Fruit fly (Drosophila melanogaster) whole organism, prepupa: ENCODE measurements around the gene PAPLA1.

ENCODE experiments used
- Blimp-1 ChIP-seq: fragments of 200-800 bp; sonication (Bioruptor generic); optimal IDR thresholded peaks from 3 replicates; lab custom pipeline; 2017; ENCODE audit warnings: missing biosample characterization, missing genetic modification characterization, mild to moderate bottlenecking, moderate library complexity, missing genetic modification reagents
- CG10669 ChIP-seq: fragments of 200-800 bp; sonication (Bioruptor generic); optimal IDR thresholded peaks from 3 replicates; lab custom pipeline; 2018; ENCODE audit warnings: missing biosample characterization, mild to moderate bottlenecking, missing genetic modification characterization, moderate library complexity
- CG11294 ChIP-seq: fragments of 200-800 bp; sonication (Bioruptor generic); IDR thresholded peaks from 2 replicates; pipeline ENCODE4 v1.3.6; 2022; ENCODE audit warnings: missing biosample characterization, missing genetic modification characterization
- CG11762 ChIP-seq: fragments of 200-800 bp; sonication (Bioruptor generic); optimal IDR thresholded peaks from 3 replicates; lab custom pipeline; 2016; ENCODE audit warnings: missing biosample characterization, missing genetic modification characterization; ENCODE audit not compliant: insufficient read depth
- CG11902 ChIP-seq: fragments of 200-800 bp; sonication (Bioruptor generic); optimal IDR thresholded peaks from 3 replicates; lab custom pipeline; 2016; ENCODE audit warnings: missing biosample characterization, missing genetic modification characterization
- CG15336 ChIP-seq: fragments of 200-800 bp; sonication (Bioruptor generic); IDR thresholded peaks from 2 replicates; pipeline ENCODE4 v1.3.6; 2022; ENCODE audit warnings: missing biosample characterization, missing genetic modification characterization
- CG1621 ChIP-seq: fragments of 200-800 bp; sonication (Bioruptor generic); optimal IDR thresholded peaks from 3 replicates; lab custom pipeline; 2018; ENCODE audit warnings: missing biosample characterization, mild to moderate bottlenecking, missing genetic modification characterization
- CG16779 ChIP-seq: fragments of 200-800 bp; sonication (Bioruptor generic); optimal IDR thresholded peaks from 3 replicates; lab custom pipeline; 2017; ENCODE audit warnings: missing biosample characterization, mild to moderate bottlenecking, missing genetic modification characterization
- CG3032 ChIP-seq: fragments of 200-800 bp; optimal IDR thresholded peaks from 2 replicates; lab custom pipeline; 2019; ENCODE audit warnings: missing biosample characterization, mild to moderate bottlenecking, missing genetic modification characterization, moderate library complexity
- CG32006 ChIP-seq: fragments of 200-800 bp; sonication (Bioruptor generic); optimal IDR thresholded peaks from 3 replicates; lab custom pipeline; 2017; ENCODE audit warnings: missing biosample characterization, mild to moderate bottlenecking, missing genetic modification characterization
- CG3919 ChIP-seq: fragments of 200-800 bp; sonication (Bioruptor generic); optimal IDR thresholded peaks from 3 replicates; lab custom pipeline; 2016; ENCODE audit warnings: missing biosample characterization, missing genetic modification characterization
- CG4318 ChIP-seq: fragments of 200-800 bp; sonication (Bioruptor generic); optimal IDR thresholded peaks from 3 replicates; lab custom pipeline; 2017; ENCODE audit warnings: missing biosample characterization, mild to moderate bottlenecking, missing genetic modification characterization
- CG6163 ChIP-seq: fragments of 200-800 bp; sonication (Bioruptor generic); IDR thresholded peaks from 3 replicates; pipeline ENCODE4 v1.3.6; 2022; ENCODE audit warnings: missing biosample characterization, missing genetic modification characterization
- CG6276 ChIP-seq: fragments of 200-800 bp; sonication (Bioruptor generic); optimal IDR thresholded peaks from 2 replicates; lab custom pipeline; 2017; ENCODE audit warnings: missing biosample characterization, mild to moderate bottlenecking, missing genetic modification characterization
- CG6792 ChIP-seq: fragments of 200-800 bp; sonication (Bioruptor generic); optimal IDR thresholded peaks from 3 replicates; lab custom pipeline; 2016; ENCODE audit warnings: missing biosample characterization, missing genetic modification characterization
- CG6808 ChIP-seq: fragments of 200-800 bp; sonication (Bioruptor generic); optimal IDR thresholded peaks from 3 replicates; lab custom pipeline; 2017; ENCODE audit warnings: missing biosample characterization, missing genetic modification characterization, mild to moderate bottlenecking, moderate library complexity, missing genetic modification reagents
- CG6854 ChIP-seq: fragments of 200-800 bp; sonication (Bioruptor generic); optimal IDR thresholded peaks from 2 replicates; lab custom pipeline; 2017; ENCODE audit warnings: missing biosample characterization, mild to moderate bottlenecking, missing genetic modification characterization
- CG8119 ChIP-seq: fragments of 200-800 bp; sonication (Bioruptor generic); IDR thresholded peaks from 3 replicates; pipeline ENCODE4 v1.3.6; 2022; ENCODE audit warnings: missing biosample characterization, missing genetic modification characterization
- CG8632 ChIP-seq: fragments of 200-800 bp; sonication (Bioruptor generic); optimal IDR thresholded peaks from 3 replicates; lab custom pipeline; 2016; ENCODE audit warnings: missing biosample characterization, missing genetic modification characterization
- CG9139 ChIP-seq: fragments of 200-800 bp; sonication (Bioruptor generic); optimal IDR thresholded peaks from 3 replicates; lab custom pipeline; 2017; ENCODE audit warnings: missing biosample characterization, mild to moderate bottlenecking, missing genetic modification characterization
- Eip78C ChIP-seq: fragments of 200-800 bp; sonication (Bioruptor generic); peaks from one replicate; lab custom pipeline; 2016; ENCODE audit warnings: missing biosample characterization, missing genetic modification characterization
- Eip93F ChIP-seq: fragments of 200-800 bp; sonication (Bioruptor generic); optimal IDR thresholded peaks from 2 replicates; lab custom pipeline; 2016; ENCODE audit warnings: missing biosample characterization, mild to moderate bottlenecking, missing genetic modification characterization
- Ets96B ChIP-seq: fragments of 200-800 bp; optimal IDR thresholded peaks from 2 replicates; lab custom pipeline; 2019; ENCODE audit warnings: missing biosample characterization, mild to moderate bottlenecking, missing genetic modification characterization, moderate library complexity
- Gug ChIP-seq: fragments of 200-800 bp; sonication (Bioruptor generic); IDR thresholded peaks from 2 replicates; pipeline ENCODE4 v1.3.6; 2022; ENCODE audit warnings: missing biosample characterization, missing genetic modification characterization
- Hr39 ChIP-seq: fragments of 200-800 bp; sonication (Bioruptor generic); optimal IDR thresholded peaks from 2 replicates; lab custom pipeline; 2016; ENCODE audit warnings: missing biosample characterization, missing genetic modification characterization
- Hr4 ChIP-seq: fragments of 200-800 bp; sonication (Bioruptor generic); optimal IDR thresholded peaks from 3 replicates; lab custom pipeline; 2016; ENCODE audit warnings: missing biosample characterization, missing genetic modification characterization
- Lpt ChIP-seq: fragments of 200-800 bp; sonication (Bioruptor generic); optimal IDR thresholded peaks from 3 replicates; lab custom pipeline; 2016; ENCODE audit warnings: missing biosample characterization, missing genetic modification characterization
- Sox102F ChIP-seq: fragments of 200-800 bp; sonication (Bioruptor generic); optimal IDR thresholded peaks from 2 replicates; lab custom pipeline; 2016; ENCODE audit warnings: missing biosample characterization, mild to moderate bottlenecking, missing genetic modification characterization
- Sox14 ChIP-seq: fragments of 200-800 bp; sonication (Bioruptor generic); optimal IDR thresholded peaks from 3 replicates; lab custom pipeline; 2016; ENCODE audit warnings: missing biosample characterization, missing genetic modification characterization
- cyc ChIP-seq: fragments of 200-800 bp; sonication (Bioruptor generic); optimal IDR thresholded peaks from 3 replicates; lab custom pipeline; 2016; ENCODE audit warnings: missing biosample characterization, missing genetic modification characterization
- dac ChIP-seq: fragments of 200-800 bp; sonication (Bioruptor generic); optimal IDR thresholded peaks from 2 replicates; lab custom pipeline; 2017; ENCODE audit warnings: missing biosample characterization, mild to moderate bottlenecking, missing genetic modification characterization
- esn ChIP-seq: fragments of 200-800 bp; sonication (Bioruptor generic); optimal IDR thresholded peaks from 2 replicates; lab custom pipeline; 2016; ENCODE audit warnings: missing biosample characterization, mild to moderate bottlenecking, missing genetic modification characterization, moderate library complexity
- fd59A ChIP-seq: fragments of 200-800 bp; sonication (Bioruptor generic); optimal IDR thresholded peaks from 2 replicates; lab custom pipeline; 2017; ENCODE audit warnings: missing biosample characterization, mild to moderate bottlenecking, missing genetic modification characterization, missing genetic modification reagents
- fd85E ChIP-seq: fragments of 200-800 bp; sonication (Bioruptor generic); optimal IDR thresholded peaks from 3 replicates; lab custom pipeline; 2016; ENCODE audit warnings: missing biosample characterization, missing genetic modification characterization
- fkh ChIP-seq: fragments of 200-800 bp; sonication (Bioruptor generic); optimal IDR thresholded peaks from 3 replicates; lab custom pipeline; 2017; ENCODE audit warnings: missing biosample characterization, mild to moderate bottlenecking, missing genetic modification characterization, moderate library complexity
- lz ChIP-seq: fragments of 200-800 bp; sonication (Bioruptor generic); optimal IDR thresholded peaks from 3 replicates; lab custom pipeline; 2016; ENCODE audit warnings: missing biosample characterization, missing genetic modification characterization
- pdm3 ChIP-seq: fragments of 200-800 bp; sonication (Bioruptor generic); optimal IDR thresholded peaks from 3 replicates; lab custom pipeline; 2016; ENCODE audit warnings: missing biosample characterization, missing genetic modification characterization
- salr ChIP-seq, 2 experiments: fragments of 200-800 bp; sonication (Bioruptor generic); optimal IDR thresholded peaks; 3 replicates each; lab custom pipeline; 2016 to 2018; ENCODE audit warnings: missing biosample characterization in 2 of 2, missing genetic modification characterization in 2 of 2, mild to moderate bottlenecking in 1 of 2
- ss ChIP-seq, 2 experiments: fragments of 200-800 bp; sonication (Bioruptor generic); optimal IDR thresholded peaks; 2 replicates in 1 of 2; 3 replicates in 1 of 2; lab custom pipeline; 2017 to 2018; ENCODE audit warnings: mild to moderate bottlenecking in 2 of 2, missing biosample characterization in 2 of 2, missing genetic modification characterization in 2 of 2, moderate library complexity in 1 of 2
- svp ChIP-seq: fragments of 200-800 bp; sonication (Bioruptor generic); peaks from one replicate; lab custom pipeline; 2016; ENCODE audit warnings: missing biosample characterization, missing genetic modification characterization
- topi ChIP-seq: fragments of 200-800 bp; sonication (Bioruptor generic); optimal IDR thresholded peaks from 3 replicates; lab custom pipeline; 2016; ENCODE audit warnings: missing biosample characterization, missing genetic modification characterization
- vri ChIP-seq: fragments of 200-800 bp; sonication (Bioruptor generic); optimal IDR thresholded peaks from 3 replicates; lab custom pipeline; 2016; ENCODE audit warnings: missing biosample characterization, mild to moderate bottlenecking, missing genetic modification characterization

The PAPLA1 gene

dm6 chr2L:8099050-8099449 lies 60.4 kb downstream of the PAPLA1 start:
- no peak for TF ChIP-seq CG6854 (GFP tag; lab: Kevin White, UChicago)
- no peak for TF ChIP-seq Blimp-1 (GFP tag; lab: Kevin White, UChicago)
- no peak for TF ChIP-seq CG10669
- TF ChIP-seq Hr4 (GFP tag; lab: Kevin White, UChicago): no peak
- no peak for TF ChIP-seq CG15336 (GFP tag; lab: Robert Waterston, UW)
- TF ChIP-seq Lpt (GFP tag; lab: Kevin White, UChicago): no peak
- TF ChIP-seq, all 60 proteins: peak for 0

- TF ChIP-seq Hr4 (GFP tag; lab: Kevin White, UChicago): peak; percentile 61
- no peak for TF ChIP-seq Hr39 (GFP tag; lab: Kevin White, UChicago)
- TF ChIP-seq CG15336 (GFP tag; lab: Robert Waterston, UW): 0 out of 2 replicates have a peak, but pooled peaks have one; percentile 28
- peak; percentile 67 for TF ChIP-seq svp (GFP tag; lab: Kevin White, UChicago)
- peak; percentile 38 for TF ChIP-seq vri (GFP tag; lab: Kevin White, UChicago)
These were observed 61.2 kb downstream of the PAPLA1 start for dm6 chr2L:8097964-8098945.

- TF ChIP-seq svp (GFP tag; lab: Kevin White, UChicago): peak; percentile 41
- peak; percentile 7 for TF ChIP-seq CG6808 (GFP tag; lab: Kevin White, UChicago)
- no peak for TF ChIP-seq CG11902
- TF ChIP-seq ss (GFP tag; optimal IDR thresholded peaks at IDR 0.05; lab: Kevin White, UChicago): peak in 1 of 2 experiments; percentile 55
- peak in 1 of 2 experiments; percentile 33 for TF ChIP-seq salr (GFP tag; optimal IDR thresholded peaks at IDR 0.05; lab: Kevin White, UChicago)
- TF ChIP-seq fkh (GFP tag; lab: Kevin White, UChicago): peak; percentile 99
- peak; percentile 34 for TF ChIP-seq Eip78C
- TF ChIP-seq CG11294 (GFP tag; lab: Robert Waterston, UW): no peak
- peak; percentile 2 for TF ChIP-seq CG16779 (tag; lab: Kevin White, UChicago)
These were observed 62.0 kb downstream of the PAPLA1 start for dm6 chr2L:8097461-8097860.

dm6 chr2L:8095176-8095575 lies 64.3 kb downstream of the PAPLA1 start:
- TF ChIP-seq topi (GFP tag; lab: Kevin White, UChicago): no peak
- TF ChIP-seq pdm3 (GFP tag; lab: Kevin White, UChicago): no peak
- TF ChIP-seq cyc (GFP tag; lab: Kevin White, UChicago): no peak
- no peak for TF ChIP-seq CG11902
- TF ChIP-seq CG6276 (GFP tag; lab: Kevin White, UChicago): no peak
- no peak for TF ChIP-seq CG11294 (GFP tag; lab: Robert Waterston, UW)
- TF ChIP-seq fd59A (GFP tag; lab: Kevin White, UChicago): no peak
- TF ChIP-seq CG8632 (GFP tag; lab: Kevin White, UChicago): no peak
- TF ChIP-seq CG8119 (GFP tag; lab: Robert Waterston, UW): no peak
- no peak for TF ChIP-seq CG32006 (GFP tag; lab: Kevin White, UChicago)
- no peak for TF ChIP-seq CG1621 (tag; lab: Kevin White, UChicago)
- TF ChIP-seq lz (GFP tag; lab: Kevin White, UChicago): no peak
- peak; percentile 89 for TF ChIP-seq Eip93F (GFP tag; lab: Kevin White, UChicago)
- no peak for TF ChIP-seq fd85E
- no peak for TF ChIP-seq CG6792 (GFP tag; lab: Kevin White, UChicago)
- TF ChIP-seq salr (GFP tag; optimal IDR thresholded peaks at IDR 0.05; lab: Kevin White, UChicago): no peak
- no peak for TF ChIP-seq CG4318 (GFP tag; lab: Kevin White, UChicago)
- TF ChIP-seq CG9139: peak; percentile 37
- TF ChIP-seq dac: no peak
- TF ChIP-seq Gug: no peak
- no peak for TF ChIP-seq Blimp-1 (GFP tag; lab: Kevin White, UChicago)
- TF ChIP-seq Hr4 (GFP tag; lab: Kevin White, UChicago): no peak
- no peak for TF ChIP-seq CG3032 (tag; lab: Kevin White, UChicago)
- no peak for TF ChIP-seq CG6163 (GFP tag; lab: Robert Waterston, UW)
- no peak for TF ChIP-seq CG16779 (tag; lab: Kevin White, UChicago)
- peak; percentile 95 for TF ChIP-seq svp (GFP tag; lab: Kevin White, UChicago)
- TF ChIP-seq CG11762 (GFP tag; lab: Kevin White, UChicago): no peak
- TF ChIP-seq CG3919 (GFP tag; lab: Kevin White, UChicago): no peak
- TF ChIP-seq Ets96B (tag; lab: Kevin White, UChicago): no peak
- TF ChIP-seq Sox14 (GFP tag; lab: Kevin White, UChicago): peak; percentile 36
- TF ChIP-seq esn (GFP tag; lab: Kevin White, UChicago): no peak
- TF ChIP-seq ss (GFP tag; optimal IDR thresholded peaks at IDR 0.05; lab: Kevin White, UChicago): peak; percentile 15 to 40
- peak; percentile 2 for TF ChIP-seq Sox102F (GFP tag; lab: Kevin White, UChicago)
